Worm (Caenorhabditis elegans) whole organism, young adult: ENCODE results near the gene col-91.
A peak's percentile ranks its signal among the peaks of the same experiment; 100 is the strongest.

ENCODE experiments used
- B0019.2 ChIP-seq: fragments of 200-800 bp; sonication (Bioruptor generic); conservative IDR thresholded peaks from 2 replicates; pipeline ENCODE4 v1.3.6; 2022; ENCODE audit warnings: missing genetic modification reagents, missing genetic modification characterization, missing compliant biosample characterization
- B0336.3 ChIP-seq: fragments of 200-800 bp; sonication (Bioruptor generic); IDR thresholded peaks from 2 replicates; pipeline ENCODE4 v1.3.6; 2022; ENCODE audit warnings: missing genetic modification characterization, missing compliant biosample characterization
- C06A6.2 ChIP-seq: fragments of 200-800 bp; sonication (Bioruptor generic); conservative IDR thresholded peaks from 2 replicates; pipeline ENCODE4 v1.3.6; 2022; ENCODE audit warnings: missing genetic modification characterization, missing compliant biosample characterization
- F22D6.2 ChIP-seq: sonication (generic microtip); optimal IDR thresholded peaks from 2 replicates; lab custom pipeline; 2016; ENCODE audit warnings: mild to moderate bottlenecking, missing genetic modification characterization, missing compliant biosample characterization
- F37B4.10 ChIP-seq: fragments of 200-800 bp; sonication (Bioruptor generic); IDR thresholded peaks from 2 replicates; pipeline ENCODE4 v1.3.6; 2022; ENCODE audit warnings: missing genetic modification characterization, missing compliant biosample characterization
- F57A8.1 ChIP-seq: fragments of 200-800 bp; sonication (Bioruptor generic); optimal IDR thresholded peaks from 2 replicates; lab custom pipeline; 2018; ENCODE audit warnings: mild to moderate bottlenecking, missing genetic modification characterization, moderate library complexity, missing compliant biosample characterization
- K12H6.12 ChIP-seq: fragments of 200-800 bp; sonication (Bioruptor generic); optimal IDR thresholded peaks from 2 replicates; lab custom pipeline; 2018; ENCODE audit warnings: mild to moderate bottlenecking, missing genetic modification characterization, missing compliant biosample characterization
- Y56A3A.18 ChIP-seq: fragments of 200-800 bp; sonication (Bioruptor generic); IDR thresholded peaks from 2 replicates; pipeline ENCODE4 v1.3.6; 2022; ENCODE audit warnings: missing genetic modification reagents, missing genetic modification characterization, missing compliant biosample characterization
- ZK185.1 ChIP-seq: sonication (generic microtip); optimal IDR thresholded peaks from 2 replicates; lab custom pipeline; 2016; ENCODE audit warnings: mild to moderate bottlenecking, missing genetic modification characterization, missing compliant biosample characterization; ENCODE audit not compliant: poor library complexity, severe bottlenecking
- attf-3 ChIP-seq: fragments of 200-800 bp; sonication (Bioruptor generic); conservative IDR thresholded peaks from 2 replicates; pipeline ENCODE4 v1.3.6; 2022; ENCODE audit warnings: missing genetic modification reagents, missing genetic modification characterization, missing compliant biosample characterization
- attf-6 ChIP-seq: fragments of 200-800 bp; sonication (Bioruptor generic); IDR thresholded peaks from 2 replicates; pipeline ENCODE4 v1.3.6; 2022; ENCODE audit warnings: missing genetic modification reagents, missing genetic modification characterization, missing compliant biosample characterization
- ceh-27 ChIP-seq: fragments of 200-800 bp; sonication (Bioruptor generic); optimal IDR thresholded peaks from 2 replicates; lab custom pipeline; 2018; ENCODE audit warnings: mild to moderate bottlenecking, missing genetic modification characterization, moderate library complexity, missing compliant biosample characterization
- ceh-40 ChIP-seq: fragments of 200-800 bp; sonication (Bioruptor generic); IDR thresholded peaks from 2 replicates; pipeline ENCODE4 v1.3.6; 2022; ENCODE audit warnings: missing genetic modification characterization, missing compliant biosample characterization
- ceh-58 ChIP-seq: fragments of 200-800 bp; sonication (Bioruptor generic); IDR thresholded peaks from 2 replicates; pipeline ENCODE4 v1.3.6; 2022; ENCODE audit warnings: missing genetic modification characterization, missing compliant biosample characterization
- ceh-79 ChIP-seq: sonication (generic microtip); optimal IDR thresholded peaks from 2 replicates; lab custom pipeline; 2017; ENCODE audit warnings: mild to moderate bottlenecking, missing genetic modification characterization, missing compliant biosample characterization
- die-1 ChIP-seq: sonication (generic microtip); optimal IDR thresholded peaks from 2 replicates; lab custom pipeline; 2016; ENCODE audit warnings: missing genotype, mild to moderate bottlenecking, missing genetic modification characterization, missing compliant biosample characterization
- dpff-1 ChIP-seq: sonication (generic microtip); optimal IDR thresholded peaks from 2 replicates; lab custom pipeline; 2017; ENCODE audit warnings: mild to moderate bottlenecking, missing genetic modification characterization, missing compliant biosample characterization
- dpl-1 ChIP-seq: fragments of 150-350 bp; optimal IDR thresholded peaks from 2 replicates; lab custom pipeline; 2014; ENCODE audit warnings: missing biosample characterization, missing genetic modification reagents, missing genetic modification characterization
- egl-18 ChIP-seq: fragments of 200-800 bp; sonication (Bioruptor generic); IDR thresholded peaks from 2 replicates; pipeline ENCODE4 v1.3.6; 2022; ENCODE audit warnings: missing genetic modification reagents, missing genetic modification characterization, missing compliant biosample characterization
- ekl-4 ChIP-seq: fragments of 200-800 bp; sonication (Bioruptor generic); IDR thresholded peaks from 2 replicates; pipeline ENCODE4 v1.3.6; 2022; ENCODE audit warnings: missing genetic modification reagents, missing genetic modification characterization, missing compliant biosample characterization
- hmg-20 ChIP-seq: fragments of 200-800 bp; sonication (Bioruptor generic); IDR thresholded peaks from 2 replicates; pipeline ENCODE4 v1.3.6; 2022; ENCODE audit warnings: missing genetic modification reagents, missing genetic modification characterization, missing compliant biosample characterization
- hrde-1 ChIP-seq: sonication (generic microtip); optimal IDR thresholded peaks from 2 replicates; lab custom pipeline; 2016; ENCODE audit warnings: missing genetic modification characterization, mild to moderate bottlenecking, missing compliant biosample characterization, moderate library complexity, missing genotype, missing genetic modification reagents, borderline replicate concordance
- let-607 ChIP-seq, 2 experiments: fragments of 200-800 bp in 1 of 2; sonication (Bioruptor generic) in 1 of 2; sonication (generic microtip) in 1 of 2; optimal IDR thresholded peaks; 2 replicates each; lab custom pipeline; 2016 to 2018; ENCODE audit warnings: mild to moderate bottlenecking in 2 of 2, missing compliant biosample characterization in 2 of 2, missing genetic modification characterization in 2 of 2, moderate library complexity in 2 of 2, missing genotype in 1 of 2
- lin-26 ChIP-seq: fragments of 200-800 bp; sonication (Bioruptor generic); IDR thresholded peaks from 2 replicates; pipeline ENCODE4 v1.3.6; 2022; ENCODE audit warnings: missing genetic modification reagents, missing genetic modification characterization, missing compliant biosample characterization
- lin-35 ChIP-seq, 3 experiments: fragments of 150-350 bp in 2 of 3; sonication (generic microtip) in 1 of 3; optimal IDR thresholded peaks; 2 replicates each; lab custom pipeline; 2014 to 2018; ENCODE audit warnings: missing biosample characterization in 3 of 3, missing genetic modification characterization in 3 of 3, missing genetic modification reagents in 3 of 3
- lin-40 ChIP-seq: sonication (generic microtip); optimal IDR thresholded peaks from 2 replicates; lab custom pipeline; 2016; ENCODE audit warnings: missing genetic modification characterization, mild to moderate bottlenecking, missing compliant biosample characterization, missing genotype, missing genetic modification reagents
- lsy-27 ChIP-seq: sonication (generic microtip); optimal IDR thresholded peaks from 2 replicates; lab custom pipeline; 2017; ENCODE audit warnings: missing genetic modification characterization, mild to moderate bottlenecking, missing compliant biosample characterization, antibody characterized with exemption, missing genotype, borderline replicate concordance; ENCODE audit not compliant: insufficient read depth
- madf-3 ChIP-seq: fragments of 200-800 bp; sonication (Bioruptor generic); IDR thresholded peaks from 2 replicates; pipeline ENCODE4 v1.3.6; 2022; ENCODE audit warnings: missing genetic modification reagents, missing genetic modification characterization, missing compliant biosample characterization
- madf-6 ChIP-seq: fragments of 200-800 bp; sonication (Bioruptor generic); IDR thresholded peaks from 2 replicates; pipeline ENCODE4 v1.3.6; 2022; ENCODE audit warnings: missing genetic modification reagents, missing genetic modification characterization, missing compliant biosample characterization
- nfyb-1 ChIP-seq: fragments of 200-800 bp; sonication (Bioruptor generic); IDR thresholded peaks from 2 replicates; pipeline ENCODE4 v1.3.6; 2022; ENCODE audit warnings: missing genetic modification reagents, missing genetic modification characterization, missing compliant biosample characterization
- nhr-179 ChIP-seq: sonication (generic microtip); optimal IDR thresholded peaks from 2 replicates; lab custom pipeline; 2016; ENCODE audit warnings: mild to moderate bottlenecking, missing genetic modification characterization, missing compliant biosample characterization
- pbrm-1 ChIP-seq: fragments of 200-800 bp; sonication (Bioruptor generic); IDR thresholded peaks from 2 replicates; pipeline ENCODE4 v1.3.6; 2022; ENCODE audit warnings: missing genetic modification reagents, missing genetic modification characterization, missing compliant biosample characterization
- pha-4 ChIP-seq: fragments of 150-350 bp; sonication (generic microtip); optimal IDR thresholded peaks from 2 replicates; lab custom pipeline; 2014; ENCODE audit warnings: missing biosample characterization, missing genetic modification reagents, missing genetic modification characterization
- sea-2 ChIP-seq: fragments of 200-800 bp; sonication (Bioruptor generic); IDR thresholded peaks from 2 replicates; pipeline ENCODE4 v1.3.6; 2022; ENCODE audit warnings: missing genetic modification characterization, missing compliant biosample characterization
- tbp1 ChIP-seq: fragments of 200-800 bp; sonication (Bioruptor generic); optimal IDR thresholded peaks from 2 replicates; lab custom pipeline; 2018; ENCODE audit warnings: mild to moderate bottlenecking, missing genetic modification characterization, missing compliant biosample characterization
- unc-130 ChIP-seq: sonication (generic microtip); optimal IDR thresholded peaks from 2 replicates; lab custom pipeline; 2016; ENCODE audit warnings: missing genetic modification reagents, missing genetic modification characterization, missing compliant biosample characterization
- ztf-18 ChIP-seq: sonication (generic microtip); optimal IDR thresholded peaks from 2 replicates; lab custom pipeline; 2016; ENCODE audit warnings: missing genotype, mild to moderate bottlenecking, missing genetic modification characterization, missing compliant biosample characterization
- ztf-22 ChIP-seq: fragments of 200-800 bp; sonication (Bioruptor generic); optimal IDR thresholded peaks from 2 replicates; lab custom pipeline; 2018; ENCODE audit warnings: mild to moderate bottlenecking, missing genetic modification characterization, moderate library complexity, missing compliant biosample characterization
- ztf-25 ChIP-seq: fragments of 200-800 bp; sonication (Bioruptor generic); IDR thresholded peaks from 2 replicates; pipeline ENCODE4 v1.3.6; 2022; ENCODE audit warnings: missing genetic modification reagents, missing genetic modification characterization, missing compliant biosample characterization

The col-91 gene

DNA sequence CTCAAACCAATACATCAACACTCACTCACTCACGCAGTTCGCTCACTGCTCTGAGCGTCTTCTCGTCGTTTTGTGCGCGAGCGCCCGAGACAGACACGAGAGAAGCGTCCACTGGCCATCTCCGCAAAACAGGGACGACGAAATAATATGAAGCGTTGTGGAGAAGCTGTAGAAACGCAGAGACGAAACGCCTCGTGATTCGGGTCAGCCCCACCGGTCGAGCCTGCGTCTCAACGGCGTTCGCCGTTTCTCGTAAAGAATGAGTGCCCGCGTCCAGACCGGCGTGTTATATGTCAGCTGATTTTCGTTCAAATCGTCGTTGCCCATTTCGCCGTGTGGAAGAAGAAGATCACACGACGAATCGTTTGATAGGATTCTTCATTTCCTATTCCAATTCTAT, 36.0 kb downstream of the col-91 start, which contains the start of gene fbxl-1 (continued):
- TF ChIP-seq ztf-22 (GFP tag; lab: Kevin White, UChicago) (peak; percentile 35), madf-6 (GFP tag; lab: Robert Waterston, UW) (peak; percentile 27; the same call in 1 of the 2 replicates), ceh-40 (GFP tag; lab: Robert Waterston, UW) (no peak), pbrm-1 (GFP tag; lab: Robert Waterston, UW) (peak; percentile 68; the same call in 1 of the 2 replicates), let-607 (tag; optimal IDR thresholded peaks at IDR 0.05; lab: Kevin White, UChicago) (peak in 1 of 2 experiments; percentile 43), dpl-1 (no peak), pha-4 (tag; lab: Kevin White, UChicago) (peak; percentile 32), C06A6.2 (peak; percentile 53; the same call in 1 of the 2 replicates), F22D6.2 (tag; lab: Kevin White, UChicago) (peak; percentile 29), ceh-58 (GFP tag; lab: Robert Waterston, UW) (no peak), die-1 (tag; lab: Kevin White, UChicago) (no peak), lin-35 (GFP tag; optimal IDR thresholded peaks at IDR 0.05; lab: Kevin White, UChicago) (no peak), K12H6.12 (tag; lab: Kevin White, UChicago) (peak; percentile 86), ceh-79 (tag; lab: Kevin White, UChicago) (no peak), lsy-27 (tag; lab: Kevin White, UChicago) (no peak), hrde-1 (no peak), tbp1 (GFP tag; lab: Kevin White, UChicago) (peak; percentile 53), attf-6 (GFP tag; lab: Robert Waterston, UW) (no peak), Y56A3A.18 (no peak), ZK185.1 (tag; lab: Kevin White, UChicago) (peak; percentile 41)

- TF ChIP-seq dpff-1 (tag; lab: Kevin White, UChicago) (no peak), F57A8.1 (GFP tag; lab: Kevin White, UChicago) (no peak), lin-40 (tag; lab: Kevin White, UChicago) (no peak), ztf-22 (GFP tag; lab: Kevin White, UChicago) (no peak), ZK185.1 (tag; lab: Kevin White, UChicago) (no peak), sea-2 (GFP tag; lab: Robert Waterston, UW) (no peak), B0336.3 (GFP tag; lab: Robert Waterston, UW) (peak; percentile 55; the same call in 1 of the 2 replicates), egl-18 (no peak), ztf-25 (no peak), unc-130 (GFP tag; lab: Kevin White, UChicago) (no peak), ekl-4 (no peak), nhr-179 (no peak), lin-26 (GFP tag; lab: Robert Waterston, UW) (no peak), F37B4.10 (GFP tag; lab: Robert Waterston, UW) (no peak), madf-3 (GFP tag; lab: Robert Waterston, UW) (0 out of 2 replicates have a peak, but pooled peaks have one; percentile 40), hmg-20 (GFP tag; lab: Robert Waterston, UW) (no peak), ztf-18 (tag; lab: Kevin White, UChicago) (no peak), nfyb-1 (no peak)
Measured at ce11 chrIII:8226178-8226577, 37.3 kb downstream of the col-91 start, which contains the start of gene rfs-1. Gene rfs-1, plus strand, starts transcription at chrIII:8226478.

- no peak for TF ChIP-seq ztf-18 (tag; lab: Kevin White, UChicago)
- TF ChIP-seq ceh-27 (GFP tag; lab: Kevin White, UChicago): no peak
- TF ChIP-seq B0019.2 (GFP tag; lab: Robert Waterston, UW): no peak
- peak; percentile 88 for TF ChIP-seq attf-3
Measured at ce11 chrIII:8224769-8225168, 38.7 kb downstream of the col-91 start, which contains the start of gene mob-4. Gene mob-4, plus strand, starts transcription at chrIII:8225097.
